Fruit fly (Drosophila melanogaster): ENCODE results near the gene CG33282.

Gene CG33282

DNA sequence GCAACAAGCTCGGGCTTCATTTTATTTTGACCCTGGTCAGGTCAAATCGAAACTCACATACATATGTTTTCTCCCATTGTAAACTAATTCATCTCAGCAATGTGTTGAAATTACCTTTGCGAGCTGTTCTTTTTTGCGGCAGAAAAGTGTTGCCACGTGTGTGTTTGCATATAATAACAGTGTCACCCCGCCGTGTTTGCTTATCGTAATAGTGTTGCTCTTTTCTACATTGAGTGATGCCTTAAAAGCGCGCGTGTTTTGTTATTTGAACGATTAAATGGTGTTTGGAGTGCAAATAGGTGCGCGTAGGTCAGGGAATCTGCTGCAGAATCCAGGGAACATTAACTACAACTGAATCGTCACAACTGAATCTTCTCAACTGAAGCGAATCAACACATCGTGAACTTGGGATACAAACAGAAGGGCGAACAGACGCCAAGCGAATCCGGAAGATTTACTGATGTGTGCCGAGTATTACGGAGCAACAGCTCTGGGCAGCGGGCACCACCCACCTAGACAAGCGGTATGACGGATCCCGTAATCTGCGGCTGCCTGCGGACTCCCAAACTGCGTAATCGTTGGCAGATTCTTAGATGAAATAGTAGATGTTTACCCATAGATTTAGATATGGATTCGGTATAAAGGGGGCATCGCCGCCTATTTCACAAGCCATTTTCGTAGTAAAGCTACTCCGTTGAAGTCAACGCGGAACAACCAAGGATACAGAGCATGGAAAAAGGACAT is 19.0 kb upstream of the CG33282 start, which contains the start of gene CG15406:
Gene CG15406, plus strand, starts transcription at position 694 of the 744 bp plus-strand sequence.
- TF ChIP-seq noc (tag; optimal IDR thresholded peaks at IDR 0.05): no peak

DNA sequence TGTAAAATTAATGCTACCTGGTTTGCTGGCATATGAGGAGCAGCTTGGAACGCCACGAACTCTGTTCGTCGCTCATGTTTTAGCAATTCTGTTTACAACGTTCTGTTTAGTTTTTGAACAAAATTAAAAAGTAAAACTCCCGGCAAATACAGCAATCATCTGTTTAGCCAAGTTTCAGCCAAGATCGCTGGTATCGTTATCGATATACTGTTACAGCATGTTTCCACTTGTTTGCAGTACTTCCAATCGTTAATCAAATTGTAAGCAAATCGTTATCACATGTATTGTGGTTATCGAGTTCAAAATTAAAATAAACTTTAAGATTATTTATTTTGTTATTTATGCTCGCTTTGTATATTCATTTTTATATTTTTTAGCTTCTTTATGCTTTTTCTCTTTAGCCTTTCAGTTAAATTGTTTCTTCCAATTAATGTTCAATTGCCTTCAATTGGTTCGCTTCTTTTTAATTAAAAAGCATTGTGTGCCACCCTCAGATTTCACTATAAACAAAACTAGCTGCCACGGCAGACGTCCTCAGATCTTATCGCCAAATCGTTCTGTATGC is 7.9 kb upstream of the CG33282 start, which contains the start of the genes Fign and CG8837:
Gene Fign, minus strand, starts transcription at position 142 of the 565 bp plus-strand sequence.
Gene CG8837, plus strand, starts transcription at position 515 of the 565 bp plus-strand sequence.
- TF ChIP-seq noc (tag; optimal IDR thresholded peaks at IDR 0.05): no peak

DNA sequence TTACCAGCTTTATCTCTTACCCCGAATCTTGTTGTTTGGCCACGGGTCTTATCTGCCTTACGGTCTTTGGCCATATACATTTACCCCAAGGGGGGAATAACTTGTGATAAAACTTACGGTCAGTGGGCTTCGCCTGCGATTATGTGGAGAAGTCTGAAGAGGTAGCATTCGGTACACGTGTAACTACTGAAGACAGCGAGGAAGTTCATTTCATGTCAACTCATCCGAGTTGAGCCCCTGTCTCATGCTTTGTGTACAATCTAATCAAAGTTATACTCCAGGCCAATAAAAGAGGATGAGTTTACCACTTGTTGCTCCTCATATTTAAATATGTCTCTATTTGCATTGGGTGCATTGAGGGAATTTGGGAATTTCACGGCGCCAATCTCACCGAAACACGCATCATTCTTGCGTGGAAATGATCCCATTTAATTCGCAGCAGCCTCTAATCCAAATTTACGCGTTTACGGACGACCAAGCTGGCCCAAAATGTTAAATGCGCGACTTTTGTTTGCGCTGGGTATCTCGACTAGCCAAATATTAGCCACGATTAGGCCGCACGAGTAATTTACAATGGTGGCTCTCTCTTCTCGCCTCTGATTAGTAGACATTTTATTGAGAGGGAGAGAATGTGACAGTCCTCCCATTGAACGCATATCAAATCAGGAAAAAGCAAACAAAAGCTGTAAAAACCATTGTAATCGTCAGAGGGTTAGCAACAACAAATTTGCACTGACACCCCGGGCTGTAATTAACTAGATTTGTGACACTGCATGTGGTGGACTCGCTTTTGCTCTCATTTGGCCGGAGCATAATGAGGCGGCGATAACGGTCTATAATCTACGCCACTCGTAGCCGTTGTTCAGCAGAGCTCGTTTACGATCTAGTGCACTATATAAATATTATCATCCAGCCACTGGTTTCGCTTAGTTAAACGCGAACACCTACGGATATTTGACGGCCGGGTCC is 4.1 kb upstream of the CG33282 start, which contains the start of gene CG33281:
Gene CG33281, plus strand, starts transcription at position 919 of the 969 bp plus-strand sequence.
- peak; percentile 80 for TF ChIP-seq noc (tag; optimal IDR thresholded peaks at IDR 0.05)

DNA sequence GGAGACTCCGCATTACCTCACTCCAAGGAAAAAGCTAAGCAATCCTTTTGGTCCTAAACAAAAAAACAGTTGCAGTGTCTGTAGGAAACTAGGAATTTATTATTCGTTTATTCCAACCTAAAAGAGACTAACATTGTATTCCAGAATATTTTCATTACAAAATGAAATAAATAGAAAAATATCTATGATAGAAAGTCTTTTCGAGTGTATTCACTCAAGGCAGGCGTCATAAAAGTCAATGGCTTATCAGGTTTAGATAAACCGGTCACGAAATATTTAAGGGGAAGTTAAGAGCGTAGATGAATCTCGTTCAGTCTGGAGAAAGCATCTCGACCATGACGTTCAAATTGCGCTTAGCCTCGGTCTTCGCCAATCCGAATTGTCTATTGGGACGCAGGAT is 2.9 kb downstream of the CG33282 start, which contains the start of gene CG3285:
Gene CG3285, plus strand, starts transcription at position 301 of the 400 bp plus-strand sequence.
- no peak for TF ChIP-seq noc (tag; optimal IDR thresholded peaks at IDR 0.05)

DNA sequence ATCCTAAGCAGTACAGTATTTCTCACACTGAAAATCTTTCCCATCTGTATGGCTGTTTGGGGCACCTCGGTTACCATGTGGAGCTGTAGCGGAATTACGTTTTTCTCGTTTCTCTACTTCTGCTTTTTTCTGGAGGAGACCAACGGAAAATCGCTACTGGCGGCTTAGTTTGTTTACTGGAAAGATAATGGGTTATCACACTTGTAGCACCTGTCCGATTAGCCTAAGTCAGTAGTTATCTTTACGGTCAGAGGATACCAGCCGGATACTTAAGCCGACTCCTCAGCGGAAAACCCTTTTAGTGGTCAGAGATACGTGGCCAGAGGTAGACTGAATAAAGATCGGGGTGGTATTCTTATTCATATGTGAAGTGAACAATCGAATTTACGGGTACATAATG is 4.8 kb downstream of the CG33282 start, which contains the start of gene CG15408:
Gene CG15408, plus strand, starts transcription at position 301 of the 400 bp plus-strand sequence.
- TF ChIP-seq noc (tag; optimal IDR thresholded peaks at IDR 0.05): no peak

DNA sequence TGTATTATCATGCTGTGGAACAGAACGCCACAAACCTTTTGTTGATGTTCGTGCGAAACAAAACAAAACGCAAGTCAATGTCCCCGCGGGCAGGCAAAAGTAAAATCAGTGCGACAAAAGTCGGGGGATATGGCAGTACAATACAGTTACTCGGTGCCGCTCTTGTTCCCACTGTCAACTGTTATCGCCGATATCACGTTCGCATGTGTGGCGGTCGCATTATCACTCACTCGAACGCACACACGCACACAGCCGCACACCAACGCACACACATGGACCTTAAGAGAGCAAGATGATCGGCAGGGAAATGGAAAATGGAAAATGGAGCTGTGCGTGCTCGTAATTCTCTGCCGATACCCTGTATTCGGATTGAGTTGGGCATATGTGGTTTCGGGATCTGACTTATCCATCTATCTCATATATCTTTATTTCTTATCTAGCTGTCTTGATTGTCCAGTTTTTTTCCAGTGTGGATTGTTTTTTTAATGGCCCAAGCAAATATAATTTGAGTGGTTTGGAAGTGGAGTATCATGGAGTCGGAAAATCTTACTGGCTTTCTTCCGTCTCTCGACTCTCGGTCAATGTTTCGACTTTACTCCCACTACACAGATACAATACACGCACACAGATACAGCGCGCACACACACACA is 11.0 kb downstream of the CG33282 start:
- no peak for TF ChIP-seq noc (tag; optimal IDR thresholded peaks at IDR 0.05)

DNA sequence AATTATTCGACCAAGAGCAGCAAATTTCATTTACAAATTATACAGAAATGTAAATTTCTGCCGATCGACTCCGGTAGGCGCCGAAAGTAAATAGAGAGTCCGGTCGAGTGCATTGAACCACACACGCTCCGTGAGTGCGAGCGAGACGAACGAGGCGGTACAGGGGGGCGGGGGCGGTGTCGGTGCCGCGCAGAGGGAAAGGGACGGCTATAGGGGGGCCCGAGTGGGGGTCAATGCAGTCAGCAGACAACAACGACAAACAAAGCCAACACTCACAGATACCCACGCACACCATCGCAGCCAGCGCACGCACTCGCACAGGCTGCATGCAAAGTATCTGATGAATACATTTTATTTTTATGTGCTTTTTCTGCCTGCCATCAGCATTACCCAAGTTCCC is 11.7 kb downstream of the CG33282 start:
- no peak for TF ChIP-seq noc (tag; optimal IDR thresholded peaks at IDR 0.05)

DNA sequence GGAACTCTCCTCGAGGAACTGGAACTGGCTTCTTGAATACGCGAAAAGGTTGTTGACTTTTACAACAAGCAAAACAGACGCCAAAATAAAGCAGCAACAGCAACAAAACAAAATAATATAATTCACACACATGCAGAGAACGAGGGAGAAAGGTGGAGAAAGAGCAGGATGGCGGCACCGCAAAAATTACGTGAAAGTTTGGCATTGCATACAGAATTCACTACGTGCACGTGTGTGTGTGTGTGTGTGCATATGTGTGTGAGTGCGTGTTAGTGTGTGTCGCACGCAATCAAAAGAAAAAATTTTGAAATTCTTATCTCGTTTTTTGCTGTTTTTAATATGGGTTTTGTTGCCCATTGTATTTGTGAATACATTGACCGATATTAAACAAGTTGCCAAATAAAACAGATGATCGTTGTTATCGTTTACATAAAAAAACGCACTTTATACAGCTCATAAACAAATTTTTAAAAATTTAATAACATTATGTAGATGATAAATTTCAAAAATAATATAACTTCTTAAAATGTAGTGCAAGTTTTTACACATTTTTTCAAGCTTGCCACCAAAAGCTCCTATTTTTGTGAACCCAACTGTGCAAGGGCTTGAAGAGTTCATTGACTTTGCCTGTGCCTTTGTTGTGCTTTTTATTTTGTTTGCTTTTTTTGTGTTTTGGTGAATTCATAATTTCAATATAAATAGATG is 13.7 kb downstream of the CG33282 start:
- peak; percentile 55 for TF ChIP-seq noc (tag; optimal IDR thresholded peaks at IDR 0.05)

DNA sequence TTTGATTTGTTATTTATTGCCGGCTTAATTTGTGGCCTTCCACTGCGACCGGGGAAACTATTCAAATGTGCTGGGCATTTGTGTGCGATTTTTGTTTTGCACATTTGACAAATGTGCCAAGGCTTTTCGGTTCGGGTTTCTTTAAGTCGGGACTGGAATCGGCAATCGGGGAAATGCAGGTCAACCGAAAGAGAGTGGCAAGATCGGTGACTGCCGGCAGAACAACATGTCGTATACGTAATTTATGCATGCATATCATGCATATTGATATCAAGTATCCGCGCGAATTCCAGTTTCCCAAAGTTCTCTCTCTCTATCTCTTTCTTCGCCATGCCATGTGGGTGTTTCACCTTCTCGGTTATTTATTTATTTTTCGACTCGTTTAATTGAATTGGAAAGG is 14.7 kb downstream of the CG33282 start:
- TF ChIP-seq noc (tag; optimal IDR thresholded peaks at IDR 0.05): no peak

DNA sequence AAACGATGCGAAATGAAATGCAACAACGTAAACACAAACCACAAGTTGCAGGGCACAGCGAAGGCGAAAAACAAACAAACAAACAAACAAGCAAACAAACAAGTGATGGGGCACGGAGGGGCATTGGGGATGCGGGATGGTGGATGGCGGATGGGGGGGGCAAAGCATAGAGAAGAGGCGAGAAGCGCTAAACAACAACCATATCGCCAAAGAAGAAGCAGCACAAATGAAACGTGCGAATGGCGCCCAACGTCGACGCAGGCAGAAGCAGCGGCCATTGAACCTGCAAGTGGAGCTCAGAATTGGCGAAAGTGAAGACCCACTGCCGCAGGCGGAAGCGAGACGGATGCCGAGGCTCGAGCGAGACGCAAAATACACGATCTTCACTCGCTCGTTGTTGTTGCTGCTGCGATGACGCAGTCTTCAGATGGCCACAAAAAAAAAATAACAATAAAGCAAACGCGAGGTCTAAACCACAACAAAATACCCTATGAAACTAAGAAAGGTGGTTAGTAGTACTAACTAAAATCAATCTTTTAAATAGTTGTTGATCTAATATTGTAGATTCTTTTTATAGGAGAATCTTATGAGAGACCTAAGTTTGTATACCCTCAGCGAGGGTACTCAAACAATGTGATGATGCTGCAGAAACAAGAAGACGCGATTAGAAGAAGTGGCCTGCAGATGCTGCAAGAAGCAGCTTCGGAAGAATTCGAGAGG is 18.2 kb downstream of the CG33282 start:
- TF ChIP-seq noc (tag; optimal IDR thresholded peaks at IDR 0.05): no peak

DNA sequence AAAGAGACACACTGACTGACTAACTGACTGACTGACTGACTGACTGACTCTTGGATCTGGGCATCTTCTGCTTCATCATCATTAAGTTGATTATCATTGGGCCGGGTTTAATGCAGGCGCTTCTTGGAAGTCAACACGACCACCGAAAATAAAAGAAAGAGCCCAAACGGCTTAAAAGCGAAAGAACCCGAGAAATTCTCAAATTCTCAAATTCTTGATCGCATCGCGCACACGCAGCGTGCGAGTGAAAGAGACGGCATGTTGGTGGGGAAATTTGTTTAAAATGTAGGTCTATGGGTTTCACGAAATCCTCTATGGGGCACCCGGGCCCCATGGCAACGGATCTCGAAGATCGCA is 18.8 kb downstream of the CG33282 start:
- no peak for TF ChIP-seq noc (tag; optimal IDR thresholded peaks at IDR 0.05)

DNA sequence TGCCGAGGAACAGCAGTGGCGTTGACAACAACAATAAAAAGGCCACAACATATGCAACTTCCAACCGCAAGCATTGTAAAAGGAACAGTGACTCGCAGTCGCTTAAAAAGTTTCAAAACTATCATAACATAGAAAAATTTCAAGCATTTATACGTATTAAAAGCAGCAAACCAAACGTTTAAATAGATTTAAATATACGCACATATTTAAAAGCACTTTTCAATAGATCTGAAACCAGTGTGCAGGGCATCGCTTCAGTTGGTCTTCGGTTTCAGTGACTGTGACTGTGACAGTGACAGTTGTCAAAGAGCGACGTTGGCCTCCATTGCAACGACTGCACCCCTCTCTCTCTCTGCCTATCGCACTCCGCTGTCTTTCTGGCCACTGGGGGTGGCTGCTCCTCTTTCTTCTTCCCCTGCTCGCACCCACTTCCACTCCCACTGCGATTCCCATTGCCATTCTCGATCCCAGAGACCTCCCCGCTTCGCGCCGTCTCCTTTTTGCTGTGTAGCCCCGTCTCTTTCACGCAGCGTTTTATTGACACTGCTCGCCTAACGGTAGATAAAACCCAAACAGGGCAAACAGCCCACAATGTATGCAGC is 20.5 kb downstream of the CG33282 start:
- no peak for TF ChIP-seq noc (tag; optimal IDR thresholded peaks at IDR 0.05)

DNA sequence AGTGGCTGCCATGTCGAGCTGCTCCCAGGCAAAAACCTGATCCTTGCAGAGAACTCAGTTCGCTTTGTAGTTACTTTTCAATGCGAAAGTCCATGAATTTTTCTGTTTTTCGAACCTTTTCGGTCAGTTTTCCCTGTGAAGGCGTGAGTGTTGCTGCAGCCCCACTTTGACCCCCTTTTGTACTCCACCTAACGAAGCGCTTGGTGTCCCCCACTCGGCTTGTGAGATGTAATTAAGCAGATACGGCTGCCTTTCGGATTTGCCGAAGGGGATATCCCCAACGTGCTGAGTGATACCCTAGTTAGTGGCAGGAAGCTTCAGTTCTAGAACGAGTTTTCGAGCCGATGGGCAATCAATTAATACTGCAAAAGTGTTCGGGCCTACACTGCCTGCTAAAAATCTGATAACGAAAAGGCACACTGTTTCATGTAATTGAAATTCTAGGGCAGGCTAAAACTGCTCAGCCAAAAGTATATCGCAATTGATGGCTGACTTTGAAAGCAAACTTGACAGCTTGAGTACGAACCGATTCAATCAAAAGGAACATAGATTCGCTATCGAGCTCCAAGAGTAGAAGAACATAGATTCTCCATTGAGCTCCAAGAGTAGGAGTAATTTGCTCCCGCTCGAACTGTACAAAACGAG is 24.0 kb downstream of the CG33282 start:
- TF ChIP-seq noc (tag; optimal IDR thresholded peaks at IDR 0.05): no peak

Measured in whole organism, larva.